Worm (Caenorhabditis elegans) whole organism, L4/young adult: Measurements from ENCODE around the gene Y39A3CL.3.

ENCODE experiments used
- W03F9.2 ChIP-seq: fragments of 150-350 bp; optimal IDR thresholded peaks from 2 replicates; lab custom pipeline; 2014; ENCODE audit warnings: missing biosample characterization, missing genetic modification characterization
- dao-5 ChIP-seq: sonication (generic microtip); optimal IDR thresholded peaks from 2 replicates; lab custom pipeline; 2016; ENCODE audit warnings: missing genotype, missing genetic modification characterization, moderate library complexity, missing compliant biosample characterization
- him-1 ChIP-seq: sonication (generic microtip); optimal IDR thresholded peaks from 2 replicates; lab custom pipeline; 2016; ENCODE audit warnings: missing genotype, missing genetic modification reagents, missing genetic modification characterization, missing compliant biosample characterization

The Y39A3CL.3 gene

ce11 chrIII:1777969-1778368, 367 bp downstream of the Y39A3CL.3 start, which contains the start of gene Y39A3CL.4:
Gene Y39A3CL.4 (minus strand): TSS chrIII:1778069.
- TF ChIP-seq him-1 (tag; lab: Kevin White, UChicago) (no peak), dao-5 (tag; lab: Kevin White, UChicago) (no peak), W03F9.2 (tag; lab: Kevin White, UChicago) (no peak)

ce11 chrIII:1785776-1786175, 8.2 kb downstream of the Y39A3CL.3 start:
- peak; percentile 61 for TF ChIP-seq him-1 (tag; lab: Kevin White, UChicago)
- TF ChIP-seq W03F9.2 (tag; lab: Kevin White, UChicago): no peak
- no peak for TF ChIP-seq dao-5 (tag; lab: Kevin White, UChicago)

DNA sequence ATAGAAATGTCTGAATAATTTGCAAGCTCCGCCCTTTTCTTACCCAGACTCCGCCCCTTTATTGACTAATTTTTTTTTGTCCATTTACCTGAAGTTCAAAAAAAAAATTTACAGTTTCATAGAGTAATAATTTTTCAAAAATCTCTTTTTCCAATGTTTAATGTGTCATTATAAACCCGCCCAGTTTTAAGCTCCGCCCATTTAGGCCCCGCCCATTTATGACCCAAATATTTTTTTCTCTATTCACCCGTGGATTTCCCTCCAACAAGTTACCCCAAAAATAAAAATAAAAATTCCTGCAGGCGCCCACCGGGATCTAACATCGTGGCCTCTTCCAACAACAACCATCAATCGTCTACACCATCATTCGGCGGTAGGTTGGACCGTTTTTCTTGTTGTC, 10.4 kb downstream of the Y39A3CL.3 start, which contains the start of gene rimb-1:
TSS of gene rimb-1 (plus strand) at position 301 of the 400 bp plus-strand sequence.
- no peak for TF ChIP-seq him-1 (tag; lab: Kevin White, UChicago)
- no peak for TF ChIP-seq dao-5 (tag; lab: Kevin White, UChicago)
- TF ChIP-seq W03F9.2 (tag; lab: Kevin White, UChicago): no peak

DNA sequence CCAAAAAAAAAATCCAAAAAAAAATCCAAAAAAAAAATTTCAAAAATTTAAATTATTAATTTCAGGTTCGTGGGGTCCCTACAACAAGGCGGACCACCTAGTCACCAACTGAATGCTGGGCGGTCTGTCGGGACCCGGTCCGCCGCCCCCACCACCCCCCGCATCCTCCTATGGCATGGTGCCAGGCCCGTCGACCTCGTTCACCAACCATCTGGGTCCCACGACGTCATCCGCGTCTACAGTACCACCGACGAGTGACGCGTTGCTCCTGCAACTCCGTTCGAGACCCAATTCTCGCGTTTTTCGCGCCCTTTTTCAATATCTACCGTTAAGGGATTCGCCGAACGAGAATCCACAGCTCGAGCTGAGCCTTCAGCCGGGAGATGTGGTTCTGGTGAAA, 11.4 kb downstream of the Y39A3CL.3 start:
- TF ChIP-seq dao-5 (tag; lab: Kevin White, UChicago) (no peak), W03F9.2 (tag; lab: Kevin White, UChicago) (no peak), him-1 (tag; lab: Kevin White, UChicago) (no peak)

- TF ChIP-seq dao-5 (tag; lab: Kevin White, UChicago): no peak
- TF ChIP-seq him-1 (tag; lab: Kevin White, UChicago): peak; percentile 34
- TF ChIP-seq W03F9.2 (tag; lab: Kevin White, UChicago): no peak
Observed at ce11 chrIII:1791949-1792348, 14.3 kb downstream of the Y39A3CL.3 start.

ce11 chrIII:1793416-1793815, 15.8 kb downstream of the Y39A3CL.3 start:
- TF ChIP-seq W03F9.2 (tag; lab: Kevin White, UChicago) (no peak), dao-5 (tag; lab: Kevin White, UChicago) (no peak), him-1 (tag; lab: Kevin White, UChicago) (no peak)

ce11 chrIII:1794100-1794499, 16.5 kb downstream of the Y39A3CL.3 start:
- TF ChIP-seq dao-5 (tag; lab: Kevin White, UChicago) (no peak), W03F9.2 (tag; lab: Kevin White, UChicago) (no peak), him-1 (tag; lab: Kevin White, UChicago) (no peak)

ce11 chrIII:1799407-1799806, 21.8 kb downstream of the Y39A3CL.3 start:
- no peak for TF ChIP-seq dao-5 (tag; lab: Kevin White, UChicago)
- TF ChIP-seq W03F9.2 (tag; lab: Kevin White, UChicago): no peak
- TF ChIP-seq him-1 (tag; lab: Kevin White, UChicago): no peak

ce11 chrIII:1803000-1803399, 25.4 kb downstream of the Y39A3CL.3 start:
- TF ChIP-seq him-1 (tag; lab: Kevin White, UChicago) (no peak), dao-5 (tag; lab: Kevin White, UChicago) (no peak), W03F9.2 (tag; lab: Kevin White, UChicago) (no peak)

ce11 chrIII:1804477-1804876, 26.9 kb downstream of the Y39A3CL.3 start:
- no peak for TF ChIP-seq dao-5 (tag; lab: Kevin White, UChicago)
- TF ChIP-seq W03F9.2 (tag; lab: Kevin White, UChicago): no peak
- no peak for TF ChIP-seq him-1 (tag; lab: Kevin White, UChicago)

ce11 chrIII:1805415-1806008, 27.9 kb downstream of the Y39A3CL.3 start:
- no peak for TF ChIP-seq W03F9.2 (tag; lab: Kevin White, UChicago)
- no peak for TF ChIP-seq dao-5 (tag; lab: Kevin White, UChicago)
- no peak for TF ChIP-seq him-1 (tag; lab: Kevin White, UChicago)

DNA sequence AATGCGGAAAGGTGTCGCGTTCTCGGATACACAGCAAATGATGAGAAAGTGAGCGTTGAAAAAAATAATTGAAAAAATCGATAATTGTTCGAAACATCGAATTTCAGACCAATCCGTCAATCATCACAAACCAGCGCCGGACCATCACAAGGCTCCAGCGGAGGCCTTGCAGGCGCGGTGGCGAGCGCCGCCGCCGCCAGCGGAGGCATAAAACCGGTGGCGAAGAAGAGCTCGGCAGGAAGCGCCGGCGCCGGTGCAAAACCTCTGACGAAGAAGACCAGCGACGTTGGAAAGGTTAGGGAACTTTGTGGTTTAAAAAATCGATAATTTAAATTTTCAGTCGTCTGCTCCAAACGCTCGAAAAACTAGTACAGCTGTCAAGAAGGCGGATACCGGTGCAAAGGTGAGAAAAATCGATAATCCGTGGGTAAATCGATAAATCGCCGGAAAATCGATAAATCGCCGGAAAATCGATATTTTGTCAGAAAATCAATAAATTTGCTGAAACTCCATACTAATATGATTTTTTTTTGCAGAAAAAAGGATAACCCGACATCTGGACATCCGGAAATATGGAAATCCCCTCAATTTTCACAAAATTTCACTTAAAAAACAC, 28.7 kb downstream of the Y39A3CL.3 start:
- no peak for TF ChIP-seq him-1 (tag; lab: Kevin White, UChicago)
- TF ChIP-seq dao-5 (tag; lab: Kevin White, UChicago): no peak
- TF ChIP-seq W03F9.2 (tag; lab: Kevin White, UChicago): no peak

- no peak for TF ChIP-seq him-1 (tag; lab: Kevin White, UChicago)
- TF ChIP-seq W03F9.2 (tag; lab: Kevin White, UChicago): no peak
- TF ChIP-seq dao-5 (tag; lab: Kevin White, UChicago): no peak
Observed at ce11 chrIII:1814285-1814684, 36.7 kb downstream of the Y39A3CL.3 start.
